Worm (Caenorhabditis elegans) whole organism, L1 larva: ENCODE measurements around the gene msra-1.

Source experiments
- elt-3 ChIP-seq, 6 experiments: fragments of 150-350 bp in 1 of 6; sonication (generic microtip); optimal IDR thresholded peaks; 2 replicates each; lab custom pipeline; 2017 to 2018; ENCODE audit warnings: missing biosample characterization in 6 of 6, missing genetic modification characterization in 6 of 6, inconsistent platforms in 1 of 6
- fos-1 ChIP-seq: fragments of 150-350 bp; optimal IDR thresholded peaks from 2 replicates; lab custom pipeline; 2014; ENCODE audit warnings: missing biosample characterization, missing genetic modification characterization
- lin-13 ChIP-seq: fragments of 150-350 bp; optimal IDR thresholded peaks from 2 replicates; lab custom pipeline; 2014; ENCODE audit warnings: missing biosample characterization, missing genetic modification reagents, missing genetic modification characterization
- pqm-1 ChIP-seq: sonication (generic microtip); optimal IDR thresholded peaks from 3 replicates; lab custom pipeline; 2017; ENCODE audit warnings: missing biosample characterization, missing genetic modification characterization
- skn-1 ChIP-seq: fragments of 150-350 bp; optimal IDR thresholded peaks from 2 replicates; lab custom pipeline; 2014; ENCODE audit warnings: missing biosample characterization, missing genetic modification characterization
- tbx-2 ChIP-seq: sonication (generic microtip); optimal IDR thresholded peaks from 2 replicates; lab custom pipeline; 2016; ENCODE audit warnings: missing genetic modification characterization, missing compliant biosample characterization
- tlp-1 ChIP-seq: fragments of 150-350 bp; optimal IDR thresholded peaks from 2 replicates; lab custom pipeline; 2014; ENCODE audit warnings: missing biosample characterization, missing genetic modification characterization
- unc-30 ChIP-seq: sonication (generic microtip); optimal IDR thresholded peaks from 2 replicates; lab custom pipeline; 2017; ENCODE audit warnings: missing biosample characterization, missing genetic modification characterization

DNA sequence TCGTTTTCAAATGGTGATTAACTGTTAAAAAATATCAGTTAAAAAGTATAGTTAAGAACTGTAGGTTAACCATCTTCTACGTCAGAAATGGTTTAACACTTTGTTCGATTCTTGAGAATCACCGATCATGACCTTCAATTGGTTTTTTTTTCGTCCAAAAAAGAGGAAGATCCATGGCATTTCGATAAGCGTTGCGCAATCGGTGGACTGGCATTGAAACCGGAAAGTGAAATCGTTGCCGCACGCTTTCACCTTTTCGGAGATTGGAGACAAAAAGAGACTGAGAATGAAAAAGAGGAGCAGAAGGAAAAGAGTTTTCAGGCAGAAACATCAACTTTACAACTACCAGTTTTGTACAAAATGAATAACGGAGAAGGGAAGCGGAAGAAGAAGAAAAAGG is 41.4 kb upstream of the msra-1 start:
- TF ChIP-seq elt-3 (tag; optimal IDR thresholded peaks at IDR 0.05; lab: Kevin White, UChicago) (peak in 3 of 6 experiments; percentile 23 to 41 (median 40)), skn-1 (no peak), lin-13 (GFP tag; lab: Kevin White, UChicago) (no peak), unc-30 (tag; lab: Kevin White, UChicago) (no peak), tbx-2 (tag; lab: Kevin White, UChicago) (no peak), pqm-1 (tag; lab: Kevin White, UChicago) (no peak), tlp-1 (tag; lab: Kevin White, UChicago) (no peak), fos-1 (tag; lab: Kevin White, UChicago) (no peak)
